Fruit fly (Drosophila melanogaster) whole organism: ENCODE measurements around the gene Cont.

Source experiments
- Dll ChIP-seq: fragments of >200 bp; optimal IDR thresholded peaks from 2 replicates; lab custom pipeline; 2017
- usp ChIP-seq: fragments of >200 bp; optimal IDR thresholded peaks from 2 replicates; lab custom pipeline; 2017; ENCODE audit warnings: missing biosample characterization, missing genetic modification characterization, mixed read lengths

DNA sequence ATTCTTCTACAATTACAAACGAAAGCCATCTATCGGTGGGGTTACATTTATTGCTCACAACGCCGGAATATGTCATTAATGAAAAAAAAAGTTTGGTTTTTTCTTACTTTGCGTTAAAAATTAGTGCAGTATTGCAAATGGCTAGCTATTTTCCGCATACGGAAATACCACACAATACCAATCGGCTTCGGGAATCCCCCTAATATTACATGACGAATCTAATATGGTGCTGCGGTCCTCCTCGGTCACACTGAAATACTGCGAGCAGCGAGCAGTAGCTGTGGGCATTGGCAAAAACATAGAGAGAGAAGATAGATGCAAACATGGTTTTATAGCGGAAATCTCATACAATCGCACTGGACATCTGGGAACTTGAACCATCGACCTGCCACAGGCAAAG, 6.4 kb downstream of the Cont start, which contains the start of gene tub:
- TF ChIP-seq usp (GFP tag; lab: Kevin White, UChicago) (no peak), Dll (lab: Kevin White, UChicago) (no peak)
